Worm (Caenorhabditis elegans) whole organism, L4 larva: Measurements from ENCODE around the gene adh-1.

ENCODE experiments used
- F49E8.2 ChIP-seq: sonication (generic microtip); optimal IDR thresholded peaks from 2 replicates; lab custom pipeline; 2016; ENCODE audit warnings: missing compliant biosample characterization, mild to moderate bottlenecking, missing genetic modification characterization, borderline replicate concordance
- ama-1 ChIP-seq: fragments of 150-350 bp; optimal IDR thresholded peaks from 2 replicates; lab custom pipeline; 2014; ENCODE audit warnings: inconsistent platforms, mixed read lengths
- arid-1 ChIP-seq: fragments of 200-800 bp; sonication (Bioruptor generic); conservative IDR thresholded peaks from 2 replicates; pipeline ENCODE4 v1.3.6; 2022; ENCODE audit warnings: missing genetic modification reagents, missing genetic modification characterization, missing compliant biosample characterization
- lin-15B ChIP-seq: fragments of 150-350 bp; sonication (generic microtip); optimal IDR thresholded peaks from 3 replicates; lab custom pipeline; 2014; ENCODE audit warnings: missing biosample characterization, missing genetic modification characterization
- lin-39 ChIP-seq: fragments of 150-350 bp; optimal IDR thresholded peaks from 2 replicates; lab custom pipeline; 2014; ENCODE audit warnings: missing biosample characterization, missing genetic modification reagents, missing genetic modification characterization
- nhr-11 ChIP-seq: fragments of 150-350 bp; optimal IDR thresholded peaks from 2 replicates; lab custom pipeline; 2014; ENCODE audit warnings: missing biosample characterization, missing genetic modification characterization
- nhr-237 ChIP-seq: sonication (generic microtip); optimal IDR thresholded peaks from 2 replicates; lab custom pipeline; 2017; ENCODE audit warnings: missing biosample characterization, missing genetic modification characterization
- php-3 ChIP-seq: fragments of 200-800 bp; sonication (Bioruptor generic); IDR thresholded peaks from 2 replicates; pipeline ENCODE4 v1.3.6; 2022; ENCODE audit warnings: missing genetic modification reagents, missing genetic modification characterization, missing compliant biosample characterization
- skn-1 ChIP-seq: fragments of 150-350 bp; optimal IDR thresholded peaks from 2 replicates; lab custom pipeline; 2014; ENCODE audit warnings: missing biosample characterization, missing genetic modification characterization
- unc-130 ChIP-seq: sonication (generic microtip); optimal IDR thresholded peaks from 2 replicates; lab custom pipeline; 2016; ENCODE audit warnings: missing genetic modification reagents, missing genetic modification characterization, missing compliant biosample characterization
- zag-1 ChIP-seq: fragments of 150-350 bp; optimal IDR thresholded peaks from 2 replicates; lab custom pipeline; 2014; ENCODE audit warnings: missing biosample characterization, missing genetic modification characterization

DNA sequence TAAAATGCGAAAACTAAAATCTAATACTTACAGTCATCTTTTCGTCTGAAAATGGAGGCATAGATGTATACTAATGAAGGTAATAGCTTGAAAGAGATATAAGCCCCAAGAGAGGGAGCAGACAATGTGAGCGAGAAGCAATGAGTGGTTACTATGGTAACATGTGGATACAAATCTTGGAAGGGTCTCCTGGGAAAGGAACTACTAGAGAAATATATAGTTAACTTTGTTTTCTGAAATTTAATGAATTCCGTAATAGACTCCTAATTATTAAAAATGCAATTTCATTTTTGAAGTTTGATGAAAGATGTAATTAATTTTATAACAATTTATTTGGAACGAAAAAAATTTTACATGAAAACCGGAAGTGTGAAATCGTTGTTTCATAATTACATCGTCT lies 39.3 kb downstream of the adh-1 start, which contains the start of gene osm-6:
- TF ChIP-seq ama-1 (lab: Kevin White, UChicago): no peak
- no peak for TF ChIP-seq php-3 (GFP tag; lab: Robert Waterston, UW)
- TF ChIP-seq zag-1 (tag; lab: Kevin White, UChicago): no peak
- TF ChIP-seq lin-15B: no peak
- TF ChIP-seq arid-1: no peak
- no peak for TF ChIP-seq unc-130 (GFP tag; lab: Kevin White, UChicago)
- TF ChIP-seq skn-1 (tag; lab: Kevin White, UChicago): no peak
- no peak for TF ChIP-seq F49E8.2 (tag; lab: Kevin White, UChicago)
- TF ChIP-seq nhr-11 (tag; lab: Kevin White, UChicago): no peak
- no peak for TF ChIP-seq nhr-237
- TF ChIP-seq lin-39 (tag; lab: Kevin White, UChicago): no peak
